Fruit fly (Drosophila melanogaster): ENCODE results near the gene CG33784.

Gene CG33784

dm6 chr3R:10112195-10112594 is 44.5 kb downstream of the CG33784 start, which contains the start of gene CAH7:
TSS of gene CAH7 (plus strand) at chr3R:10112237.
- no peak for TF ChIP-seq CG14655 (GFP tag; optimal IDR thresholded peaks at IDR 0.05)
- no peak for TF ChIP-seq CG34367 (tag; optimal IDR thresholded peaks at IDR 0.05)
- TF ChIP-seq fd96Ca (GFP tag; IDR thresholded peaks at IDR 0.05), result peak; percentile 60; the same call in 2 of the 3 replicates
- peak; percentile 5 for TF ChIP-seq CG13204 (GFP tag; optimal IDR thresholded peaks at IDR 0.05)
- TF ChIP-seq Pif1B (GFP tag; optimal IDR thresholded peaks at IDR 0.05), result no peak

- TF ChIP-seq CG8301 (tag; optimal IDR thresholded peaks at IDR 0.05) (no peak), CG8159 (tag; optimal IDR thresholded peaks at IDR 0.05) (no peak), CG4496 (GFP tag; IDR thresholded peaks at IDR 0.05) (no peak), Snoo (tag; optimal IDR thresholded peaks at IDR 0.05) (no peak), CG14655 (GFP tag; optimal IDR thresholded peaks at IDR 0.05) (no peak), rn (GFP tag; IDR thresholded peaks at IDR 0.05) (no peak), Pif1A (GFP tag; optimal IDR thresholded peaks at IDR 0.05) (no peak)
Observed at dm6 chr3R:10113746-10114145, 46.0 kb downstream of the CG33784 start.

- peak; percentile 40 for TF ChIP-seq CG14655 (GFP tag; optimal IDR thresholded peaks at IDR 0.05)
- TF ChIP-seq CG8159 (tag; optimal IDR thresholded peaks at IDR 0.05), result peak; percentile 13
- TF ChIP-seq Pif1A (GFP tag; optimal IDR thresholded peaks at IDR 0.05), result peak; percentile 24
- peak; percentile 42 for TF ChIP-seq gl (tag; optimal IDR thresholded peaks at IDR 0.05)
- TF ChIP-seq EcR (GFP tag; optimal IDR thresholded peaks at IDR 0.05), result peak; percentile 30
- TF ChIP-seq Snoo (tag; optimal IDR thresholded peaks at IDR 0.05), result no peak
- no peak for TF ChIP-seq CG17806 (tag; optimal IDR thresholded peaks at IDR 0.05)
Observed at dm6 chr3R:10114915-10115534, 47.3 kb downstream of the CG33784 start.

- TF ChIP-seq CG8159 (tag; optimal IDR thresholded peaks at IDR 0.05), result no peak
- TF ChIP-seq gl (tag; optimal IDR thresholded peaks at IDR 0.05), result no peak
Observed at dm6 chr3R:10115797-10116196, 48.1 kb downstream of the CG33784 start.

Measured in whole organism, pupa.